Worm (Caenorhabditis elegans) whole organism, young adult: ENCODE measurements around the gene vha-1.

Experiments
- B0035.1 ChIP-seq: sonication (generic microtip); optimal IDR thresholded peaks from 2 replicates; lab custom pipeline; 2016; ENCODE audit warnings: missing genetic modification characterization, mild to moderate bottlenecking, missing compliant biosample characterization, missing genotype, missing genetic modification reagents
- B0261.1 ChIP-seq: sonication (generic microtip); optimal IDR thresholded peaks from 2 replicates; lab custom pipeline; 2016; ENCODE audit warnings: mild to moderate bottlenecking, missing genetic modification characterization, moderate library complexity, missing compliant biosample characterization
- F22D6.2 ChIP-seq: sonication (generic microtip); optimal IDR thresholded peaks from 2 replicates; lab custom pipeline; 2016; ENCODE audit warnings: mild to moderate bottlenecking, missing genetic modification characterization, missing compliant biosample characterization
- F37B4.10 ChIP-seq: fragments of 200-800 bp; sonication (Bioruptor generic); IDR thresholded peaks from 2 replicates; pipeline ENCODE4 v1.3.6; 2022; ENCODE audit warnings: missing genetic modification characterization, missing compliant biosample characterization
- F49E8.2 ChIP-seq: sonication (generic microtip); optimal IDR thresholded peaks from 3 replicates; lab custom pipeline; 2017; ENCODE audit warnings: missing genetic modification characterization, mild to moderate bottlenecking, missing compliant biosample characterization, antibody characterized with exemption, moderate library complexity; ENCODE audit not compliant: insufficient read depth
- F52B5.7 ChIP-seq: sonication (generic microtip); optimal IDR thresholded peaks from 2 replicates; lab custom pipeline; 2016; ENCODE audit warnings: mild to moderate bottlenecking, missing genetic modification characterization, missing compliant biosample characterization
- F55B11.4 ChIP-seq: sonication (generic microtip); optimal IDR thresholded peaks from 2 replicates; lab custom pipeline; 2016; ENCODE audit warnings: missing compliant biosample characterization, missing genetic modification characterization, borderline replicate concordance; ENCODE audit not compliant: insufficient read depth
- F57A8.1 ChIP-seq: fragments of 200-800 bp; sonication (Bioruptor generic); optimal IDR thresholded peaks from 2 replicates; lab custom pipeline; 2018; ENCODE audit warnings: mild to moderate bottlenecking, missing genetic modification characterization, moderate library complexity, missing compliant biosample characterization
- K11D2.4 ChIP-seq: fragments of 200-800 bp; sonication (Bioruptor generic); IDR thresholded peaks from 2 replicates; pipeline ENCODE4 v1.3.6; 2022; ENCODE audit warnings: missing genetic modification reagents, missing genetic modification characterization, missing compliant biosample characterization
- T26A5.8 ChIP-seq: sonication (generic microtip); optimal IDR thresholded peaks from 2 replicates; lab custom pipeline; 2016; ENCODE audit warnings: missing genetic modification characterization, missing compliant biosample characterization
- Y53F4B.3 ChIP-seq: fragments of 200-800 bp; sonication (Bioruptor generic); IDR thresholded peaks from 2 replicates; pipeline ENCODE4 v1.3.6; 2022; ENCODE audit warnings: missing genetic modification reagents, missing genetic modification characterization, missing compliant biosample characterization
- Y53G8AR.9 ChIP-seq: fragments of 200-800 bp; sonication (Bioruptor generic); conservative IDR thresholded peaks from 2 replicates; pipeline ENCODE4 v1.3.6; 2022; ENCODE audit warnings: missing genetic modification reagents, missing genetic modification characterization, missing compliant biosample characterization
- Y79H2A.3 ChIP-seq: fragments of 200-800 bp; sonication (Bioruptor generic); conservative IDR thresholded peaks from 2 replicates; pipeline ENCODE4 v1.3.6; 2022; ENCODE audit warnings: missing genetic modification reagents, missing genetic modification characterization, missing compliant biosample characterization
- Y95B8A.8 ChIP-seq: fragments of 200-800 bp; sonication (Bioruptor generic); IDR thresholded peaks from 2 replicates; pipeline ENCODE4 v1.3.6; 2022; ENCODE audit warnings: missing genetic modification reagents, missing genetic modification characterization, missing compliant biosample characterization
- ZK185.1 ChIP-seq: sonication (generic microtip); optimal IDR thresholded peaks from 2 replicates; lab custom pipeline; 2016; ENCODE audit warnings: mild to moderate bottlenecking, missing genetic modification characterization, missing compliant biosample characterization; ENCODE audit not compliant: poor library complexity, severe bottlenecking
- athp-1 ChIP-seq: sonication (generic microtip); optimal IDR thresholded peaks from 2 replicates; lab custom pipeline; 2017; ENCODE audit warnings: mild to moderate bottlenecking, missing genetic modification characterization, missing compliant biosample characterization
- attf-3 ChIP-seq: fragments of 200-800 bp; sonication (Bioruptor generic); conservative IDR thresholded peaks from 2 replicates; pipeline ENCODE4 v1.3.6; 2022; ENCODE audit warnings: missing genetic modification reagents, missing genetic modification characterization, missing compliant biosample characterization
- attf-6 ChIP-seq: fragments of 200-800 bp; sonication (Bioruptor generic); IDR thresholded peaks from 2 replicates; pipeline ENCODE4 v1.3.6; 2022; ENCODE audit warnings: missing genetic modification reagents, missing genetic modification characterization, missing compliant biosample characterization
- bed-1 ChIP-seq: fragments of 200-800 bp; sonication (Bioruptor generic); IDR thresholded peaks from 2 replicates; pipeline ENCODE4 v1.3.6; 2022; ENCODE audit warnings: missing genetic modification reagents, missing genetic modification characterization, missing compliant biosample characterization
- ceh-40 ChIP-seq: fragments of 200-800 bp; sonication (Bioruptor generic); IDR thresholded peaks from 2 replicates; pipeline ENCODE4 v1.3.6; 2022; ENCODE audit warnings: missing genetic modification characterization, missing compliant biosample characterization
- ceh-79 ChIP-seq: sonication (generic microtip); optimal IDR thresholded peaks from 2 replicates; lab custom pipeline; 2017; ENCODE audit warnings: mild to moderate bottlenecking, missing genetic modification characterization, missing compliant biosample characterization
- chd-7 ChIP-seq: sonication (generic microtip); optimal IDR thresholded peaks from 2 replicates; lab custom pipeline; 2016; ENCODE audit warnings: mild to moderate bottlenecking, missing genetic modification characterization, moderate library complexity, missing compliant biosample characterization
- dox-1 ChIP-seq: fragments of 200-800 bp; sonication (Bioruptor generic); IDR thresholded peaks from 2 replicates; pipeline ENCODE4 v1.3.6; 2022; ENCODE audit warnings: missing genetic modification reagents, missing genetic modification characterization, missing compliant biosample characterization
- dpff-1 ChIP-seq: sonication (generic microtip); optimal IDR thresholded peaks from 2 replicates; lab custom pipeline; 2017; ENCODE audit warnings: mild to moderate bottlenecking, missing genetic modification characterization, missing compliant biosample characterization
- dpl-1 ChIP-seq: fragments of 150-350 bp; optimal IDR thresholded peaks from 2 replicates; lab custom pipeline; 2014; ENCODE audit warnings: missing biosample characterization, missing genetic modification reagents, missing genetic modification characterization
- efl-1 ChIP-seq: fragments of 150-350 bp; optimal IDR thresholded peaks from 2 replicates; lab custom pipeline; 2014; ENCODE audit warnings: missing biosample characterization, missing genetic modification reagents, missing genetic modification characterization
- egl-18 ChIP-seq: fragments of 200-800 bp; sonication (Bioruptor generic); IDR thresholded peaks from 2 replicates; pipeline ENCODE4 v1.3.6; 2022; ENCODE audit warnings: missing genetic modification reagents, missing genetic modification characterization, missing compliant biosample characterization
- ets-4 ChIP-seq: fragments of 200-800 bp; sonication (Bioruptor generic); optimal IDR thresholded peaks from 2 replicates; lab custom pipeline; 2018; ENCODE audit warnings: mild to moderate bottlenecking, missing genetic modification characterization, missing compliant biosample characterization
- him-1 ChIP-seq: sonication (generic microtip); optimal IDR thresholded peaks from 2 replicates; lab custom pipeline; 2016; ENCODE audit warnings: missing genotype, missing genetic modification reagents, missing genetic modification characterization, missing compliant biosample characterization
- hmg-1.2 ChIP-seq: fragments of 200-800 bp; sonication (Bioruptor generic); IDR thresholded peaks from 2 replicates; pipeline ENCODE4 v1.3.6; 2022; ENCODE audit warnings: missing genetic modification reagents, missing genetic modification characterization, missing compliant biosample characterization
- hrde-1 ChIP-seq: sonication (generic microtip); optimal IDR thresholded peaks from 2 replicates; lab custom pipeline; 2016; ENCODE audit warnings: missing genetic modification characterization, mild to moderate bottlenecking, missing compliant biosample characterization, moderate library complexity, missing genotype, missing genetic modification reagents, borderline replicate concordance
- hsf-1 ChIP-seq: fragments of 200-800 bp; sonication (Bioruptor generic); IDR thresholded peaks from 2 replicates; pipeline ENCODE4 v1.3.6; 2022; ENCODE audit warnings: missing genetic modification reagents, missing genetic modification characterization, missing compliant biosample characterization
- lag-1 ChIP-seq: fragments of 200-800 bp; sonication (Bioruptor generic); IDR thresholded peaks from 2 replicates; pipeline ENCODE4 v1.3.6; 2022; ENCODE audit warnings: missing genetic modification reagents, missing genetic modification characterization, missing compliant biosample characterization
- lin-26 ChIP-seq: fragments of 200-800 bp; sonication (Bioruptor generic); IDR thresholded peaks from 2 replicates; pipeline ENCODE4 v1.3.6; 2022; ENCODE audit warnings: missing genetic modification reagents, missing genetic modification characterization, missing compliant biosample characterization
- nfyb-1 ChIP-seq: fragments of 200-800 bp; sonication (Bioruptor generic); IDR thresholded peaks from 2 replicates; pipeline ENCODE4 v1.3.6; 2022; ENCODE audit warnings: missing genetic modification reagents, missing genetic modification characterization, missing compliant biosample characterization
- nhr-80 ChIP-seq: sonication (generic microtip); optimal IDR thresholded peaks from 2 replicates; lab custom pipeline; 2016; ENCODE audit warnings: missing genetic modification characterization, missing compliant biosample characterization
- repo-1 ChIP-seq: sonication (generic microtip); optimal IDR thresholded peaks from 2 replicates; lab custom pipeline; 2017; ENCODE audit warnings: mild to moderate bottlenecking, missing genetic modification characterization, missing compliant biosample characterization
- sdz-38 ChIP-seq: sonication (generic microtip); optimal IDR thresholded peaks from 2 replicates; lab custom pipeline; 2016; ENCODE audit warnings: missing genotype, missing genetic modification characterization, missing compliant biosample characterization
- snpc-4 ChIP-seq, 5 experiments: fragments of 150-350 bp in 1 of 5; sonication (generic microtip) in 4 of 5; optimal IDR thresholded peaks; 2 replicates each; lab custom pipeline; 2014 to 2018; ENCODE audit warnings: missing genetic modification characterization in 5 of 5, missing biosample characterization in 3 of 5, antibody characterized with exemption in 2 of 5, mild to moderate bottlenecking in 2 of 5, missing compliant biosample characterization in 2 of 5, missing genotype in 2 of 5, moderate library complexity in 2 of 5, missing genetic modification reagents in 1 of 5
- unc-130 ChIP-seq: sonication (generic microtip); optimal IDR thresholded peaks from 2 replicates; lab custom pipeline; 2016; ENCODE audit warnings: missing genetic modification reagents, missing genetic modification characterization, missing compliant biosample characterization

vha-1 gene

ce11 chrIII:9802045-9802444 lies 21.0 kb downstream of the vha-1 start:
- peak; percentile 73 for TF ChIP-seq him-1
- no peak for TF ChIP-seq lag-1 (GFP tag; lab: Robert Waterston, UW)
- no peak for TF ChIP-seq dpl-1 (GFP tag; lab: Kevin White, UChicago)
- no peak for TF ChIP-seq Y53G8AR.9 (GFP tag; lab: Robert Waterston, UW)
- no peak for TF ChIP-seq unc-130
- no peak for TF ChIP-seq repo-1 (tag; lab: Kevin White, UChicago)
- no peak for TF ChIP-seq hmg-1.2 (GFP tag; lab: Robert Waterston, UW)
- peak; percentile 53; the same call in 1 of the 2 replicates for TF ChIP-seq hsf-1 (GFP tag; lab: Robert Waterston, UW)
- no peak for TF ChIP-seq F52B5.7 (tag; lab: Kevin White, UChicago)
- TF ChIP-seq egl-18 (GFP tag; lab: Robert Waterston, UW), result no peak
- TF ChIP-seq efl-1 (GFP tag; lab: Kevin White, UChicago), result no peak
- TF ChIP-seq athp-1 (tag; lab: Kevin White, UChicago), result peak; percentile 4
- TF ChIP-seq F37B4.10, result no peak
- no peak for TF ChIP-seq chd-7 (tag; lab: Kevin White, UChicago)
- no peak for TF ChIP-seq nhr-80 (tag; lab: Kevin White, UChicago)
- no peak for TF ChIP-seq attf-6
- no peak for TF ChIP-seq sdz-38 (tag; lab: Kevin White, UChicago)
- no peak for TF ChIP-seq dpff-1 (tag; lab: Kevin White, UChicago)
- no peak for TF ChIP-seq snpc-4 (GFP tag; optimal IDR thresholded peaks at IDR 0.05; lab: Kevin White, UChicago)
- no peak for TF ChIP-seq snpc-4 (tag; optimal IDR thresholded peaks at IDR 0.05; lab: Kevin White, UChicago)
- TF ChIP-seq lin-26 (GFP tag; lab: Robert Waterston, UW), result peak; percentile 51
- TF ChIP-seq F55B11.4 (tag; lab: Kevin White, UChicago), result no peak
- TF ChIP-seq hrde-1 (tag; lab: Kevin White, UChicago), result peak; percentile 2
- TF ChIP-seq K11D2.4 (GFP tag; lab: Robert Waterston, UW), result no peak
- no peak for TF ChIP-seq Y53F4B.3
- no peak for TF ChIP-seq F57A8.1
- TF ChIP-seq ZK185.1 (tag; lab: Kevin White, UChicago), result no peak
- no peak for TF ChIP-seq ceh-40 (GFP tag; lab: Robert Waterston, UW)
- TF ChIP-seq attf-3 (GFP tag; lab: Robert Waterston, UW), result no peak
- TF ChIP-seq dox-1 (GFP tag; lab: Robert Waterston, UW), result 0 out of 2 replicates have a peak, but pooled peaks have one; percentile 29
- TF ChIP-seq Y79H2A.3 (GFP tag; lab: Robert Waterston, UW), result 0 out of 2 replicates have a peak, but pooled peaks have one; percentile 21
- no peak for TF ChIP-seq ceh-79 (tag; lab: Kevin White, UChicago)
- TF ChIP-seq F22D6.2 (tag; lab: Kevin White, UChicago), result no peak
- no peak for TF ChIP-seq T26A5.8 (tag; lab: Kevin White, UChicago)
- TF ChIP-seq F49E8.2, result peak; percentile 9
- no peak for TF ChIP-seq ets-4 (GFP tag; lab: Kevin White, UChicago)
- no peak for TF ChIP-seq B0035.1
- 0 out of 2 replicates have a peak, but pooled peaks have one; percentile 67 for TF ChIP-seq Y95B8A.8 (GFP tag; lab: Robert Waterston, UW)
- TF ChIP-seq bed-1 (GFP tag; lab: Robert Waterston, UW), result no peak
- no peak for TF ChIP-seq nfyb-1 (GFP tag; lab: Robert Waterston, UW)
- no peak for TF ChIP-seq B0261.1 (tag; lab: Kevin White, UChicago)
